Worm (Caenorhabditis elegans) whole organism, young adult: ENCODE measurements around the gene srh-229.

Experiments used
- B0019.2 ChIP-seq: fragments of 200-800 bp; sonication (Bioruptor generic); conservative IDR thresholded peaks from 2 replicates; pipeline ENCODE4 v1.3.6; 2022; ENCODE audit warnings: missing genetic modification reagents, missing genetic modification characterization, missing compliant biosample characterization
- C17E4.6 ChIP-seq: fragments of 200-800 bp; sonication (Bioruptor generic); IDR thresholded peaks from 2 replicates; pipeline ENCODE4 v1.3.6; 2022; ENCODE audit warnings: missing genetic modification reagents, missing genetic modification characterization, missing compliant biosample characterization
- D2030.7 ChIP-seq: fragments of 200-800 bp; sonication (Bioruptor generic); IDR thresholded peaks from 2 replicates; pipeline ENCODE4 v1.3.6; 2022; ENCODE audit warnings: missing genetic modification reagents, missing genetic modification characterization, missing compliant biosample characterization
- F23B12.7 ChIP-seq: sonication (generic microtip); optimal IDR thresholded peaks from 2 replicates; lab custom pipeline; 2017; ENCODE audit warnings: missing genetic modification characterization, mild to moderate bottlenecking, missing compliant biosample characterization, antibody characterized with exemption, moderate library complexity; ENCODE audit not compliant: insufficient read depth
- F33H1.4 ChIP-seq: fragments of 200-800 bp; sonication (Bioruptor generic); IDR thresholded peaks from 2 replicates; pipeline ENCODE4 v1.3.6; 2022; ENCODE audit warnings: missing genetic modification reagents, missing genetic modification characterization, missing compliant biosample characterization
- F37B4.10 ChIP-seq: fragments of 200-800 bp; sonication (Bioruptor generic); IDR thresholded peaks from 2 replicates; pipeline ENCODE4 v1.3.6; 2022; ENCODE audit warnings: missing genetic modification characterization, missing compliant biosample characterization
- F49E8.2 ChIP-seq: sonication (generic microtip); optimal IDR thresholded peaks from 3 replicates; lab custom pipeline; 2017; ENCODE audit warnings: missing genetic modification characterization, mild to moderate bottlenecking, missing compliant biosample characterization, antibody characterized with exemption, moderate library complexity; ENCODE audit not compliant: insufficient read depth
- F52B5.7 ChIP-seq: sonication (generic microtip); optimal IDR thresholded peaks from 2 replicates; lab custom pipeline; 2016; ENCODE audit warnings: mild to moderate bottlenecking, missing genetic modification characterization, missing compliant biosample characterization
- K11D2.4 ChIP-seq: fragments of 200-800 bp; sonication (Bioruptor generic); IDR thresholded peaks from 2 replicates; pipeline ENCODE4 v1.3.6; 2022; ENCODE audit warnings: missing genetic modification reagents, missing genetic modification characterization, missing compliant biosample characterization
- K12H6.12 ChIP-seq: fragments of 200-800 bp; sonication (Bioruptor generic); optimal IDR thresholded peaks from 2 replicates; lab custom pipeline; 2018; ENCODE audit warnings: mild to moderate bottlenecking, missing genetic modification characterization, missing compliant biosample characterization
- ZK185.1 ChIP-seq: sonication (generic microtip); optimal IDR thresholded peaks from 2 replicates; lab custom pipeline; 2016; ENCODE audit warnings: mild to moderate bottlenecking, missing genetic modification characterization, missing compliant biosample characterization; ENCODE audit not compliant: poor library complexity, severe bottlenecking
- ama-1 ChIP-seq, 3 experiments: fragments of 150-350 bp in 1 of 3; sonication (generic microtip) in 2 of 3; optimal IDR thresholded peaks; 2 replicates each; lab custom pipeline; 2014 to 2018; ENCODE audit warnings: missing biosample characterization in 2 of 3, missing genetic modification characterization in 2 of 3, missing genetic modification reagents in 2 of 3
- ceh-100 ChIP-seq: fragments of 200-800 bp; sonication (Bioruptor generic); IDR thresholded peaks from 2 replicates; pipeline ENCODE4 v1.3.6; 2022; ENCODE audit warnings: missing genetic modification reagents, missing genetic modification characterization, missing compliant biosample characterization
- ceh-27 ChIP-seq: fragments of 200-800 bp; sonication (Bioruptor generic); optimal IDR thresholded peaks from 2 replicates; lab custom pipeline; 2018; ENCODE audit warnings: mild to moderate bottlenecking, missing genetic modification characterization, moderate library complexity, missing compliant biosample characterization
- ceh-40 ChIP-seq: fragments of 200-800 bp; sonication (Bioruptor generic); IDR thresholded peaks from 2 replicates; pipeline ENCODE4 v1.3.6; 2022; ENCODE audit warnings: missing genetic modification characterization, missing compliant biosample characterization
- chd-7 ChIP-seq: sonication (generic microtip); optimal IDR thresholded peaks from 2 replicates; lab custom pipeline; 2016; ENCODE audit warnings: mild to moderate bottlenecking, missing genetic modification characterization, moderate library complexity, missing compliant biosample characterization
- egl-18 ChIP-seq: fragments of 200-800 bp; sonication (Bioruptor generic); IDR thresholded peaks from 2 replicates; pipeline ENCODE4 v1.3.6; 2022; ENCODE audit warnings: missing genetic modification reagents, missing genetic modification characterization, missing compliant biosample characterization
- gei-17 ChIP-seq: fragments of 200-800 bp; sonication (Bioruptor generic); optimal IDR thresholded peaks from 2 replicates; lab custom pipeline; 2018; ENCODE audit warnings: mild to moderate bottlenecking, missing genetic modification characterization, missing compliant biosample characterization
- hrde-1 ChIP-seq: sonication (generic microtip); optimal IDR thresholded peaks from 2 replicates; lab custom pipeline; 2016; ENCODE audit warnings: missing genetic modification characterization, mild to moderate bottlenecking, missing compliant biosample characterization, moderate library complexity, missing genotype, missing genetic modification reagents, borderline replicate concordance
- hsf-1 ChIP-seq: fragments of 200-800 bp; sonication (Bioruptor generic); IDR thresholded peaks from 2 replicates; pipeline ENCODE4 v1.3.6; 2022; ENCODE audit warnings: missing genetic modification reagents, missing genetic modification characterization, missing compliant biosample characterization
- let-526 ChIP-seq: fragments of 200-800 bp; sonication (Bioruptor generic); IDR thresholded peaks from 2 replicates; pipeline ENCODE4 v1.3.6; 2022; ENCODE audit warnings: missing genetic modification reagents, missing genetic modification characterization, missing compliant biosample characterization
- lin-26 ChIP-seq: fragments of 200-800 bp; sonication (Bioruptor generic); IDR thresholded peaks from 2 replicates; pipeline ENCODE4 v1.3.6; 2022; ENCODE audit warnings: missing genetic modification reagents, missing genetic modification characterization, missing compliant biosample characterization
- lin-35 ChIP-seq, 3 experiments: fragments of 150-350 bp in 2 of 3; sonication (generic microtip) in 1 of 3; optimal IDR thresholded peaks; 2 replicates each; lab custom pipeline; 2014 to 2018; ENCODE audit warnings: missing biosample characterization in 3 of 3, missing genetic modification characterization in 3 of 3, missing genetic modification reagents in 3 of 3
- lir-1 ChIP-seq: fragments of 200-800 bp; sonication (Bioruptor generic); conservative IDR thresholded peaks from 2 replicates; pipeline ENCODE4 v1.3.6; 2022; ENCODE audit warnings: missing genetic modification reagents, missing genetic modification characterization, missing compliant biosample characterization
- mcd-1 ChIP-seq: fragments of 200-800 bp; sonication (Bioruptor generic); IDR thresholded peaks from 2 replicates; pipeline ENCODE4 v1.3.6; 2022; ENCODE audit warnings: missing genetic modification reagents, missing genetic modification characterization, missing compliant biosample characterization
- mel-28 ChIP-seq: sonication (generic microtip); optimal IDR thresholded peaks from 2 replicates; lab custom pipeline; 2016; ENCODE audit warnings: borderline replicate concordance, mild to moderate bottlenecking, missing genetic modification characterization, missing compliant biosample characterization
- nfya-1 ChIP-seq: sonication (generic microtip); optimal IDR thresholded peaks from 2 replicates; lab custom pipeline; 2017; ENCODE audit warnings: antibody characterized with exemption, missing compliant biosample characterization, missing genetic modification characterization, borderline replicate concordance; ENCODE audit not compliant: insufficient read depth
- nfyb-1 ChIP-seq: fragments of 200-800 bp; sonication (Bioruptor generic); IDR thresholded peaks from 2 replicates; pipeline ENCODE4 v1.3.6; 2022; ENCODE audit warnings: missing genetic modification reagents, missing genetic modification characterization, missing compliant biosample characterization
- nhr-179 ChIP-seq: sonication (generic microtip); optimal IDR thresholded peaks from 2 replicates; lab custom pipeline; 2016; ENCODE audit warnings: mild to moderate bottlenecking, missing genetic modification characterization, missing compliant biosample characterization
- nhr-90 ChIP-seq: sonication (generic microtip); optimal IDR thresholded peaks from 2 replicates; lab custom pipeline; 2016; ENCODE audit warnings: missing genotype, mild to moderate bottlenecking, missing genetic modification characterization, missing compliant biosample characterization
- pbrm-1 ChIP-seq: fragments of 200-800 bp; sonication (Bioruptor generic); IDR thresholded peaks from 2 replicates; pipeline ENCODE4 v1.3.6; 2022; ENCODE audit warnings: missing genetic modification reagents, missing genetic modification characterization, missing compliant biosample characterization
- sdz-38 ChIP-seq: sonication (generic microtip); optimal IDR thresholded peaks from 2 replicates; lab custom pipeline; 2016; ENCODE audit warnings: missing genotype, missing genetic modification characterization, missing compliant biosample characterization
- sea-2 ChIP-seq: fragments of 200-800 bp; sonication (Bioruptor generic); IDR thresholded peaks from 2 replicates; pipeline ENCODE4 v1.3.6; 2022; ENCODE audit warnings: missing genetic modification characterization, missing compliant biosample characterization
- snpc-1.3 ChIP-seq: sonication (generic microtip); optimal IDR thresholded peaks from 2 replicates; lab custom pipeline; 2017; ENCODE audit warnings: missing genetic modification characterization, mild to moderate bottlenecking, missing compliant biosample characterization, antibody characterized with exemption, moderate library complexity, missing genotype, missing genetic modification reagents; ENCODE audit not compliant: insufficient read depth
- sptf-2 ChIP-seq: fragments of 200-800 bp; sonication (Bioruptor generic); optimal IDR thresholded peaks from 2 replicates; lab custom pipeline; 2018; ENCODE audit warnings: mild to moderate bottlenecking, missing genetic modification characterization, missing compliant biosample characterization
- tbx-9 ChIP-seq: sonication (generic microtip); optimal IDR thresholded peaks from 2 replicates; lab custom pipeline; 2016; ENCODE audit warnings: borderline replicate concordance, missing genetic modification characterization, inconsistent platforms, missing compliant biosample characterization
- tlf-1 ChIP-seq: fragments of 200-800 bp; sonication (Bioruptor generic); optimal IDR thresholded peaks from 2 replicates; lab custom pipeline; 2018; ENCODE audit warnings: mild to moderate bottlenecking, missing genetic modification characterization, missing compliant biosample characterization
- unc-62 ChIP-seq: fragments of 150-350 bp; optimal IDR thresholded peaks from 2 replicates; lab custom pipeline; 2014; ENCODE audit warnings: missing biosample characterization, missing genetic modification reagents, missing genetic modification characterization
- ztf-28 ChIP-seq: fragments of 200-800 bp; sonication (Bioruptor generic); IDR thresholded peaks from 2 replicates; pipeline ENCODE4 v1.3.6; 2022; ENCODE audit warnings: missing genetic modification reagents, missing genetic modification characterization, missing compliant biosample characterization
- ztf-3 ChIP-seq: fragments of 200-800 bp; sonication (Bioruptor generic); optimal IDR thresholded peaks from 2 replicates; lab custom pipeline; 2018; ENCODE audit warnings: mild to moderate bottlenecking, missing genetic modification characterization, missing compliant biosample characterization
- ztf-6 ChIP-seq: fragments of 200-800 bp; sonication (Bioruptor generic); IDR thresholded peaks from 2 replicates; pipeline ENCODE4 v1.3.6; 2022; ENCODE audit warnings: missing genetic modification reagents, missing genetic modification characterization, missing compliant biosample characterization

srh-229 gene

ce11 chrV:7506207-7506606 is 2.0 kb upstream of the srh-229 start (continued):
- TF ChIP-seq snpc-1.3 (tag; lab: Kevin White, UChicago) = no peak
- TF ChIP-seq nfyb-1 (GFP tag; lab: Robert Waterston, UW) = no peak
- no peak for TF ChIP-seq ztf-3
- TF ChIP-seq nhr-90 = no peak
- TF ChIP-seq nhr-179 (tag; lab: Kevin White, UChicago) = no peak
- no peak for TF ChIP-seq B0019.2 (GFP tag; lab: Robert Waterston, UW)
- no peak for TF ChIP-seq C17E4.6
- no peak for TF ChIP-seq ceh-27 (GFP tag; lab: Kevin White, UChicago)
- TF ChIP-seq F52B5.7 (tag; lab: Kevin White, UChicago) = no peak
- 0 out of 2 replicates have a peak, but pooled peaks have one; percentile 44 for TF ChIP-seq D2030.7 (GFP tag; lab: Robert Waterston, UW)
- TF ChIP-seq nfya-1 (tag; lab: Kevin White, UChicago) = no peak
- TF ChIP-seq ztf-28 (GFP tag; lab: Robert Waterston, UW) = no peak
- TF ChIP-seq lin-26 = peak; percentile 55; the same call in 1 of the 2 replicates
- TF ChIP-seq F37B4.10 (GFP tag; lab: Robert Waterston, UW) = no peak
- no peak for TF ChIP-seq ceh-100 (GFP tag; lab: Robert Waterston, UW)
- no peak for TF ChIP-seq mel-28
- no peak for TF ChIP-seq mcd-1 (GFP tag; lab: Robert Waterston, UW)
- no peak for TF ChIP-seq lin-35 (GFP tag; optimal IDR thresholded peaks at IDR 0.05; lab: Kevin White, UChicago)
- TF ChIP-seq F23B12.7 (tag; lab: Kevin White, UChicago) = peak; percentile 60
- no peak for TF ChIP-seq let-526 (GFP tag; lab: Robert Waterston, UW)
- no peak for TF ChIP-seq chd-7 (tag; lab: Kevin White, UChicago)
- TF ChIP-seq hsf-1 = no peak
- TF ChIP-seq ama-1 (optimal IDR thresholded peaks at IDR 0.05; lab: Kevin White, UChicago) = no peak
- no peak for TF ChIP-seq ama-1 (GFP tag; optimal IDR thresholded peaks at IDR 0.05; lab: Kevin White, UChicago)
- TF ChIP-seq pbrm-1 (GFP tag; lab: Robert Waterston, UW) = peak; percentile 31; the same call in 1 of the 2 replicates
- no peak for TF ChIP-seq unc-62

- TF ChIP-seq egl-18 (GFP tag; lab: Robert Waterston, UW) = no peak
- TF ChIP-seq ceh-40 (GFP tag; lab: Robert Waterston, UW) = no peak
- TF ChIP-seq sea-2 = no peak
- no peak for TF ChIP-seq B0019.2 (GFP tag; lab: Robert Waterston, UW)
- no peak for TF ChIP-seq tlf-1 (GFP tag; lab: Kevin White, UChicago)
Observed at ce11 chrV:7501194-7501593, 3.0 kb downstream of the srh-229 start.

ce11 chrV:7497440-7497839 is 6.7 kb downstream of the srh-229 start, which contains the start of gene srh-79:
TSS of gene srh-79 (plus strand) at chrV:7497740.
- TF ChIP-seq ZK185.1 (tag; lab: Kevin White, UChicago) (no peak), K11D2.4 (GFP tag; lab: Robert Waterston, UW) (no peak), F49E8.2 (no peak), gei-17 (GFP tag; lab: Kevin White, UChicago) (no peak), K12H6.12 (tag; lab: Kevin White, UChicago) (no peak), ztf-6 (GFP tag; lab: Robert Waterston, UW) (no peak), hrde-1 (no peak), F33H1.4 (no peak), sptf-2 (GFP tag; lab: Kevin White, UChicago) (no peak), sdz-38 (tag; lab: Kevin White, UChicago) (no peak), hsf-1 (no peak), lin-26 (no peak), tbx-9 (tag; lab: Kevin White, UChicago) (no peak), lir-1 (GFP tag; lab: Robert Waterston, UW) (no peak)
